Fruit fly (Drosophila melanogaster): ENCODE data around the gene CG14881.

DNA sequence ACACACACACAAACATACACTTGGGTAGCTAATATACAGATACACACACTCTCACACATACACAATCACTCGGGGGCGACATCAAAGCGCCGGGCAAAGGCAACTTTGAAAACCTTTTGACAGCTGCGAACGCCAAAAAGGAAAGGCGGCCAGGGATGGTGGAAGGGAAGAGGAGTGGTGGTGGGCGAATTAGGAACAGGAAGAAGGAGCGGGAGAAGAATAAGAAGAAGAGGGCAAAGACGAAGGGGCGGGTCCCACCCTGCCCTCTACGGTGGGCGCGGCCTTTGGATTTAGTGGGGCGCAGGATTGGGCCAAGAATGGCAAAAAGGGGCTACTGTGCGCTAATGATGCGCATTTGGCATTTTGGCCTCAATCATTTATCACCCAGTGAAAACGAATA is 38.1 kb upstream of the CG14881 start:
- TF ChIP-seq CG6792 (GFP tag; optimal IDR thresholded peaks at IDR 0.05) (no peak), salr (GFP tag; optimal IDR thresholded peaks at IDR 0.05) (no peak), Ets21C (GFP tag; optimal IDR thresholded peaks at IDR 0.05) (no peak), Met (GFP tag; optimal IDR thresholded peaks at IDR 0.05) (no peak), OdsH (GFP tag; optimal IDR thresholded peaks at IDR 0.05) (no peak), eg (GFP tag; IDR thresholded peaks at IDR 0.05) (no peak), vri (GFP tag; optimal IDR thresholded peaks at IDR 0.05) (no peak), CG10631 (GFP tag; optimal IDR thresholded peaks at IDR 0.05) (no peak), CG3919 (GFP tag; optimal IDR thresholded peaks at IDR 0.05) (no peak), CG15336 (GFP tag; IDR thresholded peaks at IDR 0.05) (no peak)

Data from whole organism, prepupa.